Fruit fly (Drosophila melanogaster) whole organism, embryonic: ENCODE results near the gene Scamp.

Experiments used
- Adf1 ChIP-seq: fragments of 200-800 bp; sonication (Bioruptor generic); IDR thresholded peaks from 2 replicates; pipeline ENCODE4 v1.3.6; 2022; ENCODE audit warnings: missing biosample characterization, missing genetic modification characterization
- CG10431 ChIP-seq: fragments of 200-800 bp; sonication (Bioruptor generic); optimal IDR thresholded peaks from 3 replicates; lab custom pipeline; 2018; ENCODE audit warnings: missing biosample characterization, mild to moderate bottlenecking, missing genetic modification characterization
- CG10543 ChIP-seq: fragments of 200-800 bp; sonication (Bioruptor generic); optimal IDR thresholded peaks from 3 replicates; lab custom pipeline; 2017; ENCODE audit warnings: missing biosample characterization, mild to moderate bottlenecking, missing genetic modification characterization, moderate library complexity
- CG11504 ChIP-seq: fragments of 200-800 bp; sonication (Bioruptor generic); optimal IDR thresholded peaks from 3 replicates; lab custom pipeline; 2019; ENCODE audit warnings: missing biosample characterization, mild to moderate bottlenecking, missing genetic modification characterization, moderate library complexity
- CG11560 ChIP-seq: fragments of 200-800 bp; sonication (Bioruptor generic); IDR thresholded peaks from 3 replicates; pipeline ENCODE4 v1.3.6; 2022; ENCODE audit warnings: missing biosample characterization, missing genetic modification characterization
- CG12299 ChIP-seq: fragments of 200-800 bp; sonication (Bioruptor generic); optimal IDR thresholded peaks from 2 replicates; lab custom pipeline; 2018; ENCODE audit warnings: missing biosample characterization, mild to moderate bottlenecking, missing genetic modification characterization
- CG13894 ChIP-seq: fragments of 200-800 bp; sonication (Bioruptor generic); optimal IDR thresholded peaks from 3 replicates; lab custom pipeline; 2018; ENCODE audit warnings: missing biosample characterization, mild to moderate bottlenecking, missing genetic modification characterization, moderate library complexity
- CG1603 ChIP-seq: fragments of 200-800 bp; sonication (Bioruptor generic); optimal IDR thresholded peaks from 2 replicates; lab custom pipeline; 2019; ENCODE audit warnings: missing biosample characterization, mild to moderate bottlenecking, missing genetic modification characterization, moderate library complexity
- CG18599 ChIP-seq: fragments of 200-800 bp; sonication (Bioruptor generic); optimal IDR thresholded peaks from 3 replicates; lab custom pipeline; 2017; ENCODE audit warnings: missing biosample characterization, missing genetic modification characterization, mild to moderate bottlenecking, moderate library complexity, missing genetic modification reagents
- CG2116 ChIP-seq: fragments of 200-800 bp; sonication (Bioruptor generic); optimal IDR thresholded peaks from 3 replicates; lab custom pipeline; 2018; ENCODE audit warnings: missing biosample characterization, mild to moderate bottlenecking, missing genetic modification characterization
- CG2199 ChIP-seq: fragments of 200-800 bp; sonication (Bioruptor generic); IDR thresholded peaks from 3 replicates; pipeline ENCODE4 v1.3.6; 2022; ENCODE audit warnings: missing biosample characterization, missing genetic modification characterization
- CG2678 ChIP-seq: fragments of 200-800 bp; sonication (Bioruptor generic); optimal IDR thresholded peaks from 3 replicates; lab custom pipeline; 2019; ENCODE audit warnings: missing biosample characterization, mild to moderate bottlenecking, missing genetic modification characterization, moderate library complexity
- CG2889 ChIP-seq: fragments of 200-800 bp; sonication (Bioruptor generic); IDR thresholded peaks from 3 replicates; pipeline ENCODE4 v1.3.6; 2022; ENCODE audit warnings: missing biosample characterization, missing genetic modification characterization
- CG3847 ChIP-seq: fragments of 200-800 bp; sonication (Bioruptor generic); IDR thresholded peaks from 2 replicates; pipeline ENCODE4 v1.3.6; 2022; ENCODE audit warnings: missing biosample characterization, missing genetic modification characterization
- CG7839 ChIP-seq: fragments of 200-800 bp; sonication (Bioruptor generic); optimal IDR thresholded peaks from 3 replicates; lab custom pipeline; 2018; ENCODE audit warnings: missing biosample characterization, mild to moderate bottlenecking, missing genetic modification characterization, moderate library complexity
- CG8290 ChIP-seq, 3 experiments: fragments of 200-800 bp; sonication (Bioruptor generic); optimal IDR thresholded peaks; 2 replicates each; lab custom pipeline; 2016 to 2019; ENCODE audit warnings: missing biosample characterization in 3 of 3, missing genetic modification characterization in 3 of 3, mild to moderate bottlenecking in 2 of 3, moderate library complexity in 1 of 3
- CG9437 ChIP-seq: fragments of 200-800 bp; sonication (Bioruptor generic); optimal IDR thresholded peaks from 2 replicates; lab custom pipeline; 2018; ENCODE audit warnings: missing biosample characterization, mild to moderate bottlenecking, missing genetic modification characterization
- CG9727 ChIP-seq: fragments of 200-800 bp; sonication (Bioruptor generic); optimal IDR thresholded peaks from 3 replicates; lab custom pipeline; 2017; ENCODE audit warnings: missing biosample characterization, mild to moderate bottlenecking, missing genetic modification characterization
- Deaf1 ChIP-seq: fragments of 200-800 bp; optimal IDR thresholded peaks from 3 replicates; lab custom pipeline; 2019; ENCODE audit warnings: missing biosample characterization, mild to moderate bottlenecking, missing genetic modification characterization, moderate library complexity
- Ets65A ChIP-seq: fragments of 200-800 bp; sonication (Bioruptor generic); peaks from one replicate; lab custom pipeline; 2016; ENCODE audit warnings: missing biosample characterization, missing genetic modification characterization
- Gug ChIP-seq: fragments of 200-800 bp; sonication (Bioruptor generic); IDR thresholded peaks from 4 replicates; pipeline ENCODE4 v1.3.6; 2022; ENCODE audit warnings: missing biosample characterization, missing genetic modification characterization
- HLH3B ChIP-seq: fragments of 200-800 bp; sonication (Bioruptor generic); IDR thresholded peaks from 2 replicates; pipeline ENCODE4 v1.3.6; 2022; ENCODE audit warnings: missing biosample characterization, missing genetic modification characterization
- Med ChIP-seq: fragments of 200-800 bp; sonication (Bioruptor generic); peaks from one replicate; lab custom pipeline; 2016; ENCODE audit warnings: missing biosample characterization, missing genetic modification characterization, mild to moderate bottlenecking, inconsistent platforms, moderate library complexity
- Ptx1 ChIP-seq: fragments of 200-800 bp; sonication (Bioruptor generic); IDR thresholded peaks from 2 replicates; pipeline ENCODE4 v1.3.6; 2022; ENCODE audit warnings: missing biosample characterization, missing genetic modification characterization
- Xbp1 ChIP-seq: fragments of 200-800 bp; sonication (Bioruptor generic); optimal IDR thresholded peaks from 3 replicates; lab custom pipeline; 2016; ENCODE audit warnings: missing biosample characterization, mild to moderate bottlenecking, missing genetic modification characterization
- abd-A ChIP-seq: fragments of 200-800 bp; sonication (Bioruptor generic); optimal IDR thresholded peaks from 3 replicates; lab custom pipeline; 2019; ENCODE audit warnings: missing biosample characterization, mild to moderate bottlenecking, missing genetic modification characterization, moderate library complexity
- bsh ChIP-seq, 2 experiments: fragments of 200-800 bp; sonication (Bioruptor generic); optimal IDR thresholded peaks; 2 replicates each; lab custom pipeline; 2017 to 2018; ENCODE audit warnings: mild to moderate bottlenecking in 2 of 2, missing biosample characterization in 2 of 2, missing genetic modification characterization in 2 of 2, moderate library complexity in 1 of 2
- chif ChIP-seq, 2 experiments: fragments of 200-800 bp; sonication (Bioruptor generic); optimal IDR thresholded peaks; 3 replicates each; lab custom pipeline; 2016; ENCODE audit warnings: missing biosample characterization in 2 of 2, missing genetic modification characterization in 2 of 2
- crol ChIP-seq: fragments of 200-800 bp; sonication (Bioruptor generic); IDR thresholded peaks from 2 replicates; pipeline ENCODE4 v1.3.6; 2022; ENCODE audit warnings: missing biosample characterization, missing genetic modification characterization
- dan ChIP-seq: fragments of 200-800 bp; sonication (Bioruptor generic); IDR thresholded peaks from 2 replicates; pipeline ENCODE4 v1.3.6; 2022; ENCODE audit warnings: missing biosample characterization, missing genetic modification characterization
- disco-r ChIP-seq: fragments of 200-800 bp; sonication (Bioruptor generic); optimal IDR thresholded peaks from 2 replicates; lab custom pipeline; 2016; ENCODE audit warnings: missing biosample characterization, missing genetic modification characterization
- dmrt99B ChIP-seq: fragments of 200-800 bp; sonication (Bioruptor generic); optimal IDR thresholded peaks from 2 replicates; lab custom pipeline; 2018; ENCODE audit warnings: missing biosample characterization, mild to moderate bottlenecking, missing genetic modification characterization, moderate library complexity
- ewg ChIP-seq: fragments of 200-800 bp; sonication (Bioruptor generic); optimal IDR thresholded peaks from 3 replicates; lab custom pipeline; 2017; ENCODE audit warnings: mild to moderate bottlenecking, missing biosample characterization, missing genetic modification reagents, missing genetic modification characterization
- gem ChIP-seq: fragments of 200-800 bp; sonication (Bioruptor generic); optimal IDR thresholded peaks from 2 replicates; lab custom pipeline; 2019; ENCODE audit warnings: missing biosample characterization, mild to moderate bottlenecking, missing genetic modification characterization, moderate library complexity
- grau ChIP-seq: fragments of 200-800 bp; optimal IDR thresholded peaks from 3 replicates; lab custom pipeline; 2019; ENCODE audit warnings: missing biosample characterization, mild to moderate bottlenecking, missing genetic modification characterization, moderate library complexity
- ind ChIP-seq: fragments of 200-800 bp; sonication (Bioruptor generic); optimal IDR thresholded peaks from 3 replicates; lab custom pipeline; 2016; ENCODE audit warnings: missing biosample characterization, missing genetic modification characterization
- kni ChIP-seq: fragments of 200-800 bp; sonication (Bioruptor generic); optimal IDR thresholded peaks from 3 replicates; lab custom pipeline; 2017; ENCODE audit warnings: mild to moderate bottlenecking, missing biosample characterization, missing genetic modification reagents, missing genetic modification characterization
- lab ChIP-seq: fragments of 200-800 bp; sonication (Bioruptor generic); optimal IDR thresholded peaks from 3 replicates; lab custom pipeline; 2017; ENCODE audit warnings: missing biosample characterization, missing genetic modification characterization, mild to moderate bottlenecking, moderate library complexity, missing genetic modification reagents
- lmd ChIP-seq: fragments of 200-800 bp; sonication (Bioruptor generic); IDR thresholded peaks from 2 replicates; pipeline ENCODE4 v1.3.6; 2022; ENCODE audit warnings: missing biosample characterization, missing genetic modification characterization
- row ChIP-seq: fragments of 200-800 bp; sonication (Bioruptor generic); IDR thresholded peaks from 3 replicates; pipeline ENCODE4 v1.3.6; 2022; ENCODE audit warnings: missing biosample characterization, missing genetic modification characterization
- sens ChIP-seq: fragments of 200-800 bp; sonication (Bioruptor generic); peaks from one replicate; lab custom pipeline; 2016; ENCODE audit warnings: missing biosample characterization, missing genetic modification characterization
- sima ChIP-seq: fragments of 200-800 bp; sonication (Bioruptor generic); optimal IDR thresholded peaks from 2 replicates; lab custom pipeline; 2016; ENCODE audit warnings: missing biosample characterization, missing genetic modification characterization
- tio ChIP-seq: fragments of 200-800 bp; sonication (Bioruptor generic); optimal IDR thresholded peaks from 2 replicates; lab custom pipeline; 2017; ENCODE audit warnings: missing biosample characterization, missing genetic modification characterization, inconsistent platforms
- trem ChIP-seq: fragments of 200-800 bp; optimal IDR thresholded peaks from 3 replicates; lab custom pipeline; 2019; ENCODE audit warnings: missing biosample characterization, mild to moderate bottlenecking, missing genetic modification characterization, moderate library complexity
- wek ChIP-seq: fragments of 200-800 bp; sonication (Bioruptor generic); optimal IDR thresholded peaks from 3 replicates; lab custom pipeline; 2018; ENCODE audit warnings: missing biosample characterization, mild to moderate bottlenecking, missing genetic modification characterization, moderate library complexity
- z ChIP-seq: fragments of 200-800 bp; sonication (Bioruptor generic); IDR thresholded peaks from 3 replicates; pipeline ENCODE4 v1.3.6; 2022; ENCODE audit warnings: missing biosample characterization, missing genetic modification characterization
- zfh1 ChIP-seq: fragments of 200-800 bp; sonication (Bioruptor generic); IDR thresholded peaks from 3 replicates; pipeline ENCODE4 v1.3.6; 2022; ENCODE audit warnings: missing biosample characterization, missing genetic modification characterization

The Scamp gene

dm6 chrX:15443502-15443901 is 6.2 kb downstream of the Scamp start (continued):
- TF ChIP-seq CG9437 (no peak), wek (no peak), chif (GFP tag; optimal IDR thresholded peaks at IDR 0.05; lab: Kevin White, UChicago) (no peak)

DNA sequence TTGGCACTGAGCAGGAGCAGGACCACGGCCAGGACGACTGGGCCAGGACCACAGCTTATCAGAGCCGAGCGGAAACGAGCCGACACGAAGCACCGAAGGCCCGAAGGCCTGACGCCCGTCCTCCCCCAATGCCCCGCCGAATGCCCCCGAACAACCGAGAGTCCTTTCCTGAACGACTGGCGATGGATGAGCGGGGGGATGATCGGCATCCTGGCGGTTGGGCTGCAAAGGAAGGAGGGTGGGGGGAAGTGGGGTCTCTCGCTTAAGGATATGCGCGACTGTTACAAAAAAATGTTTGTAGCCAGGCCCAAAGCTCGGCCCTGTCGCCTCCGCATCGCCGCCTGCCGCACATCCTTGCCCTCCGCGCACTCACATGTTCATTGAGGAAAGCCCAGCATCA is 8.4 kb downstream of the Scamp start, which contains the start of gene Cngl:
Gene Cngl, minus strand, starts transcription at position 8 of the 400 bp plus-strand sequence.
- no peak for TF ChIP-seq CG11560 (tag; lab: Robert Waterston, UW)
- TF ChIP-seq CG10543 (GFP tag; lab: Kevin White, UChicago), result peak; percentile 86
- peak; percentile 17; the same call in 1 of the 2 replicates for TF ChIP-seq Adf1 (GFP tag; lab: Robert Waterston, UW)
- TF ChIP-seq sens (GFP tag; lab: Kevin White, UChicago), result no peak
- TF ChIP-seq CG13894 (tag; lab: Kevin White, UChicago), result peak; percentile 70
- TF ChIP-seq lab (GFP tag; lab: Kevin White, UChicago), result peak; percentile 10
- TF ChIP-seq CG8290 (GFP tag; optimal IDR thresholded peaks at IDR 0.05; lab: Kevin White, UChicago), result no peak
- TF ChIP-seq CG8290 (tag; optimal IDR thresholded peaks at IDR 0.05; lab: Kevin White, UChicago), result peak in 1 of 2 experiments; percentile 19
- peak; percentile 98 for TF ChIP-seq Deaf1 (tag; lab: Kevin White, UChicago)
- TF ChIP-seq crol (GFP tag; lab: Robert Waterston, UW), result peak; percentile 92
- TF ChIP-seq abd-A (tag; lab: Kevin White, UChicago), result peak; percentile 83
- no peak for TF ChIP-seq sima (GFP tag; lab: Kevin White, UChicago)
- TF ChIP-seq tio (GFP tag; lab: Kevin White, UChicago), result no peak
- no peak for TF ChIP-seq CG2199
- TF ChIP-seq CG9727, result no peak
- peak; percentile 12 for TF ChIP-seq CG18599 (GFP tag; lab: Kevin White, UChicago)
- peak; percentile 17 for TF ChIP-seq Med (GFP tag; lab: Kevin White, UChicago)
- no peak for TF ChIP-seq CG2889 (GFP tag; lab: Robert Waterston, UW)
- no peak for TF ChIP-seq CG2116
- TF ChIP-seq, all 482 proteins: peak for 10

dm6 chrX:15406811-15407210 is 42.9 kb downstream of the Scamp start:
- TF ChIP-seq HLH3B, result 0 out of 2 replicates have a peak, but pooled peaks have one; percentile 12
- peak; percentile 5 for TF ChIP-seq dmrt99B
- TF ChIP-seq Gug (GFP tag; lab: Robert Waterston, UW), result 0 out of 4 replicates have a peak, but pooled peaks have one; percentile 20
- TF ChIP-seq CG7839, result peak; percentile 16
- peak; percentile 8 for TF ChIP-seq CG11504 (tag; lab: Kevin White, UChicago)
- TF ChIP-seq lmd (GFP tag; lab: Robert Waterston, UW), result 0 out of 2 replicates have a peak, but pooled peaks have one; percentile 12
- TF ChIP-seq Xbp1, result no peak
- peak; percentile 36 for TF ChIP-seq CG1603 (tag; lab: Kevin White, UChicago)
- TF ChIP-seq kni, result no peak
- TF ChIP-seq zfh1, result peak; percentile 23; the same call in 1 of the 3 replicates
- TF ChIP-seq CG12299, result no peak
- TF ChIP-seq CG18599 (GFP tag; lab: Kevin White, UChicago), result peak; percentile 23
- no peak for TF ChIP-seq CG10431 (GFP tag; lab: Kevin White, UChicago)
- no peak for TF ChIP-seq trem
- TF ChIP-seq CG2889 (GFP tag; lab: Robert Waterston, UW), result 0 out of 3 replicates have a peak, but pooled peaks have one; percentile 20
- TF ChIP-seq row (GFP tag; lab: Robert Waterston, UW), result peak; percentile 63
- TF ChIP-seq disco-r (GFP tag; lab: Kevin White, UChicago), result no peak
- TF ChIP-seq z (GFP tag; lab: Robert Waterston, UW), result peak; percentile 86
- no peak for TF ChIP-seq dan (GFP tag; lab: Robert Waterston, UW)
- TF ChIP-seq ind (GFP tag; lab: Kevin White, UChicago), result peak; percentile 8
- peak; percentile 71 for TF ChIP-seq grau (tag; lab: Kevin White, UChicago)
- peak; percentile 22; the same call in 1 of the 2 replicates for TF ChIP-seq Ptx1
- no peak for TF ChIP-seq ewg
- TF ChIP-seq bsh (GFP tag; optimal IDR thresholded peaks at IDR 0.05; lab: Kevin White, UChicago), result peak in 1 of 2 experiments; percentile 3
- TF ChIP-seq gem, result peak; percentile 16
- peak; percentile 88 for TF ChIP-seq Ets65A (GFP tag; lab: Kevin White, UChicago)
- TF ChIP-seq CG3847 (GFP tag; lab: Robert Waterston, UW), result 0 out of 2 replicates have a peak, but pooled peaks have one; percentile 10
- TF ChIP-seq CG2678 (tag; lab: Kevin White, UChicago), result peak; percentile 3
